Fruit fly (Drosophila melanogaster) Kc167 (cell line): ENCODE data around the gene CG14367.

ENCODE experiments used
- Myc ChIP-seq: fragments of >200 bp; optimal IDR thresholded peaks from 2 replicates; lab custom pipeline; 2017; ENCODE audit warnings: missing external identifiers
- Sin3A ChIP-seq: fragments of >200 bp; optimal IDR thresholded peaks from 2 replicates; lab custom pipeline; 2018; ENCODE audit warnings: missing external identifiers
- h ChIP-seq: fragments of >200 bp; optimal IDR thresholded peaks from 3 replicates; lab custom pipeline; 2018; ENCODE audit warnings: missing external identifiers
- insv ChIP-seq: fragments of >200 bp; optimal IDR thresholded peaks from 3 replicates; lab custom pipeline; 2018; ENCODE audit warnings: missing external identifiers
- psq ChIP-seq: fragments of >200 bp; optimal IDR thresholded peaks from 2 replicates; lab custom pipeline; 2017; ENCODE audit warnings: missing external identifiers
- ttk ChIP-seq: sonication (Bioruptor generic); optimal IDR thresholded peaks from 2 replicates; lab custom pipeline; 2017; ENCODE audit warnings: missing external identifiers

Gene CG14367

DNA sequence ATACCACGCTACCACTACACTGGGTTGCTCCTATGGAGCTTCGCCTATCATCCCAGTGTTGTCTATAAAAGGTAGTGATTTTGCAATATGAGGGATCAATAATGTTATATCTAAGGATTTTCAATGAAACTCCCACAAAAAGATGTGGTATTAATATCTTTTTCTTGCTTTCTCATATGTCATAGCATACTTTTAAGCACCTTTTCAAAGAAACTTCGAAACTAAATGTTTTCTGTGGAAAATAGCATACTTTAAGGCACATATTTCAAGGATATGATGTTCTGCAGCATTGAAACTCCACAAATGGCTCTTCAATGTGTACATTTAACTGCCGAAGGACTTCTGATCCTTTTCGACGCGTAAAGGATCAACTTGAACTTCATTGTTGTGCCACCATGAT is 21.0 kb upstream of the CG14367 start:
- no peak for TF ChIP-seq psq (lab: Kevin White, UChicago)
- no peak for TF ChIP-seq insv (lab: Kevin White, UChicago)
- no peak for TF ChIP-seq Sin3A (lab: Kevin White, UChicago)
- TF ChIP-seq ttk = no peak
- TF ChIP-seq h (lab: Kevin White, UChicago) = no peak
- no peak for TF ChIP-seq Myc (lab: Kevin White, UChicago)

DNA sequence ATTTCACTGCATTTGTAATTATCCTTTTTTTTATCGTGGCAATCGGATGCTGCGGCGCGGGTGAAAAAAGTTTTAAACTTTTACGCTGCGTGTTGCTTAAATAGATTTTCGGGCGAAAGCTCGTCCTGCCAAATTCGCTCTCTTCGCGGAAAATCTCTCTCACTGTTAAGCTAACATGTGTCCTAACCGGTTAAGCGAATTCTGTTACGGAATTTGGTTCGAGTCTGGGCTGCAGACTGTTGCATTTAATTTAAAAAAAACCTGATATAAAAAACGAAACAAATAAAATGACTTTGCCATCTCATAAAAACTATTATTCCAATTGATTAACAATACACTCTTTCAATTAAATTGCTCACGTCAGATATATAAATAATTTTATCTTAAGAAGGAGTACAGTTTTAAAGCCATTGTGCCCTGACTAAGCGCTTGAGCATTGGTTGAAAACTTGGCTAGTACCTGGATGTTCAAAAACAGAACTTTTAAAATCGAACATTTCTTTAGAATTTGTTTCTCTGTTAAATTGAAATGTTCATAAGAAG is 19.3 kb upstream of the CG14367 start, which contains the start of gene Task6:
Gene Task6 (minus strand): TSS at position 51 of the 542 bp plus-strand sequence.
- no peak for TF ChIP-seq h (lab: Kevin White, UChicago)
- no peak for TF ChIP-seq Sin3A (lab: Kevin White, UChicago)
- TF ChIP-seq Myc (lab: Kevin White, UChicago) = no peak
- TF ChIP-seq insv (lab: Kevin White, UChicago) = no peak
- no peak for TF ChIP-seq ttk
- TF ChIP-seq psq (lab: Kevin White, UChicago) = no peak

DNA sequence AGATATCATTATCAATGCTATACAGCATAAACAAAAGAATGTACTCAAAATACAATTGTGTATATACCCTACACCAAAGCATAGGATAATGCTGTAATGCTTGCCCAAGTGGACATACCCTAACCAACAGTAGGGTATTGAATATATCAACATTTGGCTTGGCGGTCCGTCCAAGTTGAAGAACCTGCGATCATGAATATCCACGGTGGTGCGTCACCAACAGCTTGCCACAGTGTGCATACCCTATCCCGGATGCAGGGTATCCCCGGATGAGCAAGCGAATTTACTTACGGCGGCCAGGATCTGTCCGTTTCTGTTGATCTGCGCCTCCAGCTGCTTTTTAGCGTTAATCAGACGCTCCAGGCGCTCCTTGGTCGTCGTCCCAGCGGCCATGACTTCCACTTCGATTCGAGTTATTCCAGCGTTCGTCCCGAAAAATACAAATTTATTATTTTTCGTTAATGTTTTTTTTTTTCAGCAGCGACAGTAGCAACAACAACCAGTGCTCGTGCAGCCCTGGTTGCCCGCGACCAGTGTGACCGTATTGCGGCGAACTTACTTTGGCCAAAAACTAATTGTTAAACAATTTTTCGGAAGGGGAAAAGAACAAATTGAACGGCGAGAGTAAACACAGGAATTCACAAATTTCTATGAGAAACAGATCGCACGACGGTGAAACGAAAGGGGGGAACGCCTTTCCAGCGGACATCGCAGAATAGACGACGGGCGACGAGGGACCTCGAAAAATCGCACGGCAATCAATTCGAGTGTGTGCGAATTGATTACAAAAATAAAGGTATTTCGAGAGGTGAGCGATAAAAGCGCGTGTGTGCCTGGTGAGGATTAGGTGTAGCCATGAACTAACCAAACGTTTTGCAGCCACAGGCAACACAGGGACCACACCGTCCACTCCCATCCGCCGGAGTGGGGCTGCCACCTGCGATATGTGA is 17.4 kb upstream of the CG14367 start, which contains the start of the genes Lkb1 and CG9588:
Gene Lkb1 (plus strand): TSS at position 413 of the 950 bp plus-strand sequence.
Gene CG9588 (minus strand): TSS at position 545 of the 950 bp plus-strand sequence.
- no peak for TF ChIP-seq h (lab: Kevin White, UChicago)
- TF ChIP-seq Myc (lab: Kevin White, UChicago) = no peak

DNA sequence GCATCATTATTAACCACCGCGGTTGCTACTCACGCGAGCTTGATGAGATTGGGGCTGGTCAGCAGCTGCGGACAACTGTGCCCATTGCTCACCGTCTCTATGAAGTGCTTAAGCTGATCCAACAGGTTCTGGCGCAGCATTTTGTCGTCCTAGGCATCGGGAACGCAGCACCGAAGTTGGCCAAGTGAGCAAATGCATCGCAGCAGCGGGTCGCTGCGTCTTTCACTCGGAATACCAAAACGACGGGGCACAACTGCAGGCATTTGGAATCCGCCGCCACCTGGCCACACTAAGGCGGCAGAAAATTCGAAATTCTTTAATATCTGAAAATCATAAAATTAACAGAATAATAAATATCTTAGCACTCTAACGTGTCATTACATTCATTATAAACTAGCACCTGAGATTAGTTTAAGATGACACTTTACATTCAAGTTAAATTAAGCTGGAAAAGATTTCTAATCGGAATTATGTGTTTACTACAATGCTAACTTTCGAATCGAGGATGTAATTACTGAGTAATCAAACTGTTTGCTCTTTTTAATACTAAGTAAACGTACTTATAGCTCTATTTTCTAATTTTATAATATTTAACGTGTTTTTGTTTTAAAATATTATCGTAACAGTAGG is 10.7 kb upstream of the CG14367 start:
- TF ChIP-seq Myc (lab: Kevin White, UChicago) = no peak
- no peak for TF ChIP-seq ttk
- TF ChIP-seq Sin3A (lab: Kevin White, UChicago) = no peak

DNA sequence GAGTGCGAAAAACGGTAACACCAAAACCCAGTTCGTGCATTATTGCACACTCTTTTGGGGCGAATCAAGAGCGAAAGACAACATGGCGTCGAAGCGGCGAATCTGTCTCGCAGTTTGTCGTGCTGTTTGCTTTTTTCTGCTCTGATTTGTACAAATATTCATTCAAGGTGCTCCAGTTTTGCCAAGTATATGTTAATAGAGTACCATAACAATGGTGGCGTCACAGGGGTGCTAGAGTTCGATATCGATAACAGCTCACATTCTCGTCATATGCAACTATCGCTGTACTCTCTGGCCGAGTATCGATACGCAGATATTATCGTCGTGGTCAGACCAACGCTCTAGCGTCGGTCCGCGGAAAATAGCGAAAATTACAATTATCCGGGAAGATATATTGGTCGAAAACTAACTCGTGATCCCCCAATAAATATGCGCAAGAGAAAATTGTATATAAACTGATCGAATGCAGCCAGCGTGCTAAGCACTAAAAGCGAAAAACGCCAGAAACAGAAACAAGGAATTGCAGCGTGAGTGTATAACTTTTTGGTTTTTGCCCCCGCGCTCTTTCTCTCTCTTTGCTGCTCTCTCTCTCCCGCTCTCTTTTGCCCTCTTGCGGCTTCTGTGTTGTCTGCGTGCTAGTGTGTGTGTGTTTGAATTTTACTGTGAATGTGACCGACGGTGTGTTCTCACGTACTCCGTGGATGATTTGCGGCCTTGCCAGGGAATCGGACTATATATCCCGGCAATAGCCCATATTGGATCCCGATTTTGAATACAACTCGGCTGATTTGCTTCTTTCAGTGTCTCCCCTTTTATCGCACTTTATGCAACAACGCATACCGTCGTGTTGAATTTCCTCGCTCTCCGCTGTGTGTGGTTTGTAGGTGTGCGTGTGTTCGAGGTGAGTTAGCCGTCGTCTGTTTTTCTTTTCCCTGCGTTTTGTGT is 10.0 kb upstream of the CG14367 start, which contains the start of gene flfl:
Gene flfl (plus strand): TSS at position 298 of the 945 bp plus-strand sequence.
- TF ChIP-seq psq (lab: Kevin White, UChicago) = peak; percentile 32
- no peak for TF ChIP-seq h (lab: Kevin White, UChicago)

DNA sequence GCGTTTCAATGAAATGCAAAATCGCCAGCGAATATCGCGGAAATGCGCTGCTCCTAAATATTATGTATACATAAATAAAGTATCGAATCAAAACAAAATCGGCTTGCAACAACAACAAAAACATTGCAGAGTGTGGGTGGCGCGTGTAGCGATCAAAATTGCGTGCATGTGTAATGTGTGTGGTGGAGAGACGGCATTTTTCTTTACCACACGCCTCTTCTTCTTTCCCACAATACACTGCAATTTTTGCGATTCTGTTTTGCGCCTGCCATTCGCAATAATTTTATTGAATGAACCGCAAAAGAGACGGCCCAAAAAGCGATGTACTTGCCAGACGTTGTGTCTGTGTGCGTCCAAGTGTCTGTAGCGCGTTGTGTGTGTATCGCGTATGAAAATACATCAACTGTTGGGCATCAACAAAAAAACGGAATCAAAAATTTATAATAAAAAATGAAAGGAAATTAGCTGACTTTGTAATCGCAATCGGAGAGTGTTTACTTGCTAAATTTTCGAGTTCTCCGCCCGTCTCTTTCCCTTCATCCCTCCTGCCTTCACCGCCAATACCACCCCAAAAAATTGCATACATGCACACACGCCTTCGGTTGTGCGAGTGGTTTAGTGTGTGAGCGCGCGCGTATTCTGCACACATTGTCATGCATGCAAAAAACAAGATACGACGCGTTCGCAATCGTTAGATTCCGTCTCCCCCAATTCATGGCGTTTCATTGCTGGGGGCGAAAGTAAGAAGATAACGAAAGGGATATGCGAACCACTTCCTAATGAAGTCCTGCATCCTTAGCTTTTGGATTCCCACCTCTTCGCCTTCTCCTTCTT is 9.1 kb upstream of the CG14367 start:
- no peak for TF ChIP-seq Myc (lab: Kevin White, UChicago)
- no peak for TF ChIP-seq insv (lab: Kevin White, UChicago)
- TF ChIP-seq psq (lab: Kevin White, UChicago) = peak; percentile 47
- TF ChIP-seq h (lab: Kevin White, UChicago) = no peak

DNA sequence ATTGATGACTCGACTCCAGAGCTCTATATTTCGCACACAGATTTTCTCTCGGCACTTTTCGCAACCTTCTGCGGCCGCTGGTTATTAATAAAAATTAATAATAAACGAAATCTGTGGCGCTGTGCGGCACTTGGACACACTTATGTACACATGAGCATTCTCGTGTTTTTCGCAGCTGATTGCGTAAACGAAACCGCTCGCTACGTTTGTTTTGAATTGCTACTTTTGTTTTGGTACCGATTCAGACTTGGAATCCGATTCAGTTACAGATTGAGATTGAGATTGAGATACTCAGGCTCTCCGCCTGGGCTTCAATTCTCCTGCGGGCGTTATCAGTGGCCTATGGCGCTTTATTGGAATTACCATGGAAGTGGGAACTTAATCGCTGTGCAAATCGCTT is 7.9 kb upstream of the CG14367 start:
- no peak for TF ChIP-seq Sin3A (lab: Kevin White, UChicago)
- no peak for TF ChIP-seq Myc (lab: Kevin White, UChicago)
- no peak for TF ChIP-seq h (lab: Kevin White, UChicago)
- no peak for TF ChIP-seq psq (lab: Kevin White, UChicago)
- no peak for TF ChIP-seq insv (lab: Kevin White, UChicago)
- TF ChIP-seq ttk = no peak

DNA sequence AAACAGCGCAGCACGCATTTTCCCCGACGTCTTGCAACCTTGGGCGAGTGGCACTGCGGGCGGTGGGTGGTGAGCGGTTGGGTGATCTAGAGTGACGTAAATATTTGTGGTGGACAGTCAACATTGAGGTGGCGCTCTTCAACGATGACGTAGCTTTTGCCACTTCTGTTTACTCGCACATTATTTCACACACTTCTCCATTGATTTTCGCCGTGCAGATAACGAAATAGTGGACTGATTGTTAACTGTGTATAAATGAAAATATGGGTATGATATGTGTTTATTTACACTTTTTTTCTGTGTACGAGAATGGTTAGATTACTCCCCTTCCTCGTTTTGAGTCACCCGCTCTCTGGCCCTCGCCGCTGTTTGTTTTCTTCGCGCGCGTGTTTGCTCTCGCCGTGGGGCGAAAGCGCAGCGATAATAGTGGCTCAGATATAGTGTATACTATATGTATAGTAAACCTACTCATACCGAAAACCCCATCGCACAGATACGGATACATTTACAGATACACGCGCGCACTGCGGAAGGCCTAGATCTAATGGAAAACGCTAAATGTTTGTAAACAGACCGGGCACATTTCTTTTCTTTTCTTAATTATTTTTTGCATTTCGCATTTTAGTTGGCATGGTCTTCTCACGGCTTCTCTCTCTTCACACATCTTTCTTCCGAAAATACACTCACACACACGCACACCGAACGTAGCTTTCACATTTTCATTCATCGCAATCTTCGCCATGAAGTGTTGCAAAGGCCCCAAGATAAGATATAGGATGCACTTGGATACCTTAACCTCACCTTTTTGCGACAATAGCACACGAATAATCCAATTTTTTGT is 7.3 kb upstream of the CG14367 start, which contains the start of gene omd:
Gene omd (minus strand): TSS at position 840 of the 841 bp plus-strand sequence.
- TF ChIP-seq psq (lab: Kevin White, UChicago) (no peak), Myc (lab: Kevin White, UChicago) (no peak), ttk (no peak)

DNA sequence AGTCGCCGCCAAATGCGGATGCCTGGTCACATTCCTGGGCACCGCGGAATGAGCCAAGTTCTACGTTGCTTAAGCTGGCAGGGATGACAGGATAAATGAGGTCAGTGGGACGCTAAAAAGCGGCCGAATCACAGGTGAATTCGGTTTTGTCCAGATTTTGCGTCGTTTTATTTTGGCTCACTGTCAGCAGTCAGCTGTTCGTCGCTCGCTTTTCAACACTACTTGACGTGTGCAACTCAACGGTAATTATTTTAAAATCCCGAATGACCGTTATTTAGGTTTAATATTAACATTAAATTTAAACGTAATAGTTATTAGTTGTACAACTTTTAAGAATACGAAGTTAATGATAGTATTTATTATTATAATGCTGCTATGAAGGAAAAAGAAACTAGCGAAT is 5.5 kb downstream of the CG14367 start:
- TF ChIP-seq psq (lab: Kevin White, UChicago) (no peak), ttk (no peak), h (lab: Kevin White, UChicago) (no peak)

DNA sequence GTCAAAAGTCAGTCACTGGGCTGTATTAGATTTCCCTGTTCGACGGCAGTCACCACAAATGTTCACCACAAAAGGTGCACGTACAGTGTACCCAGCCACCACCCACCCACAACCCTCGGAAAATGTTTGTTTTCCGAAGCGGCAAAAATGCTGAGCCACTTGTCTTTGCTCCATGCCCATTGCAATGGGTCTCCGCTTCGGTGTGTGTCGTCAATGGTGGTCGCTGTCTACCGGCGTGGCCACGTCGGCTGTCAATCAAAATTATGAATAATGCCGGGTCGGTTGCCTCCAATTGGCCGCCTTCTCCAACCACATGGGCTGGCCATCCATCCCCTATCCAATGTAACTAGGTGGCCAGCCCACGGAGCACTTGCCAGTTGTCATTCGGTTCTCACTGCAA is 6.3 kb downstream of the CG14367 start, which contains the start of gene ninaB:
Gene ninaB (plus strand): TSS at position 374 of the 400 bp plus-strand sequence.
- no peak for TF ChIP-seq h (lab: Kevin White, UChicago)
- TF ChIP-seq Myc (lab: Kevin White, UChicago) = no peak
- TF ChIP-seq psq (lab: Kevin White, UChicago) = no peak
- no peak for TF ChIP-seq Sin3A (lab: Kevin White, UChicago)
- no peak for TF ChIP-seq insv (lab: Kevin White, UChicago)
- TF ChIP-seq ttk = no peak
